Worm (Caenorhabditis elegans): ENCODE results near the gene clec-25.

Gene clec-25

ce11 chrV:16794828-16795354 lies 48.1 kb upstream of the clec-25 start, which contains the start of the genes ctps-1 and pus-1 (continued):
- TF ChIP-seq blmp-1 (tag; optimal IDR thresholded peaks at IDR 0.05; ENCODE audit: insufficient read depth) (no peak), F13H6.1 (tag; optimal IDR thresholded peaks at IDR 0.05) (peak; percentile 46), unc-62 (GFP tag; optimal IDR thresholded peaks at IDR 0.05) (no peak), ztf-1 (GFP tag; conservative IDR thresholded peaks at IDR 0.05) (no peak), ZK546.5 (tag; optimal IDR thresholded peaks at IDR 0.05) (no peak), alr-1 (tag; optimal IDR thresholded peaks at IDR 0.05) (no peak), peb-1 (tag; optimal IDR thresholded peaks at IDR 0.05) (no peak), ceh-82 (tag; optimal IDR thresholded peaks at IDR 0.05) (no peak), R02D3.7 (tag; optimal IDR thresholded peaks at IDR 0.05) (peak; percentile 7), snpc-4 (tag; optimal IDR thresholded peaks at IDR 0.05) (peak; percentile 76), crh-2 (tag; optimal IDR thresholded peaks at IDR 0.05) (peak; percentile 66), ceh-16 (tag; optimal IDR thresholded peaks at IDR 0.05) (peak; percentile 22)

ce11 chrV:16800484-16800883 lies 42.6 kb upstream of the clec-25 start:
- TF ChIP-seq unc-39 (tag; optimal IDR thresholded peaks at IDR 0.05): no peak
- peak; percentile 30 for TF ChIP-seq unc-55 (GFP tag; optimal IDR thresholded peaks at IDR 0.05)

ce11 chrV:16802572-16802971 lies 40.5 kb upstream of the clec-25 start, which contains the start of gene cand-1:
Gene cand-1, plus strand, starts transcription at chrV:16802872.
- TF ChIP-seq lsy-2 (tag; optimal IDR thresholded peaks at IDR 0.05): no peak
- no peak for TF ChIP-seq zag-1 (tag; optimal IDR thresholded peaks at IDR 0.05)
- no peak for TF ChIP-seq nhr-23 (tag; optimal IDR thresholded peaks at IDR 0.05)
- TF ChIP-seq egl-27 (tag; optimal IDR thresholded peaks at IDR 0.05): no peak
- TF ChIP-seq gmeb-1 (tag; optimal IDR thresholded peaks at IDR 0.05): no peak
- TF ChIP-seq peb-1 (tag; optimal IDR thresholded peaks at IDR 0.05): no peak
- TF ChIP-seq unc-39 (tag; optimal IDR thresholded peaks at IDR 0.05): no peak
- TF ChIP-seq nhr-10 (tag; optimal IDR thresholded peaks at IDR 0.05): no peak
- TF ChIP-seq nhr-12 (tag; optimal IDR thresholded peaks at IDR 0.05): no peak
- TF ChIP-seq ztf-1 (GFP tag; conservative IDR thresholded peaks at IDR 0.05): no peak
- no peak for TF ChIP-seq F13H6.1 (tag; optimal IDR thresholded peaks at IDR 0.05)
- TF ChIP-seq sem-4 (tag; optimal IDR thresholded peaks at IDR 0.05): no peak
- TF ChIP-seq blmp-1 (tag; optimal IDR thresholded peaks at IDR 0.05; ENCODE audit: insufficient read depth): no peak
- TF ChIP-seq R02D3.7 (tag; optimal IDR thresholded peaks at IDR 0.05): no peak
- TF ChIP-seq nhr-77 (tag; optimal IDR thresholded peaks at IDR 0.05): no peak

ce11 chrV:16804795-16805194 lies 38.2 kb upstream of the clec-25 start:
- TF ChIP-seq snpc-4 (tag; optimal IDR thresholded peaks at IDR 0.05): no peak
- no peak for TF ChIP-seq C34F6.9 (tag; optimal IDR thresholded peaks at IDR 0.05)
- TF ChIP-seq gmeb-1 (tag; optimal IDR thresholded peaks at IDR 0.05): no peak
- no peak for TF ChIP-seq mab-5 (tag; optimal IDR thresholded peaks at IDR 0.05)
- no peak for TF ChIP-seq nhr-12 (tag; optimal IDR thresholded peaks at IDR 0.05)
- TF ChIP-seq crh-2 (tag; optimal IDR thresholded peaks at IDR 0.05): no peak
- TF ChIP-seq ztf-1 (GFP tag; conservative IDR thresholded peaks at IDR 0.05): no peak
- TF ChIP-seq F13H6.1 (tag; optimal IDR thresholded peaks at IDR 0.05): no peak
- TF ChIP-seq blmp-1 (tag; optimal IDR thresholded peaks at IDR 0.05; ENCODE audit: insufficient read depth): no peak
- no peak for TF ChIP-seq ceh-82 (tag; optimal IDR thresholded peaks at IDR 0.05)
- TF ChIP-seq ZK546.5 (tag; optimal IDR thresholded peaks at IDR 0.05): no peak
- TF ChIP-seq aly-2 (tag; optimal IDR thresholded peaks at IDR 0.05): no peak
- TF ChIP-seq nhr-11 (tag; optimal IDR thresholded peaks at IDR 0.05): no peak
- no peak for TF ChIP-seq ceh-16 (tag; optimal IDR thresholded peaks at IDR 0.05)
- TF ChIP-seq alr-1 (tag; optimal IDR thresholded peaks at IDR 0.05): no peak
- no peak for TF ChIP-seq Y55F3AM.14 (GFP tag; optimal IDR thresholded peaks at IDR 0.05)
- no peak for TF ChIP-seq unc-39 (tag; optimal IDR thresholded peaks at IDR 0.05)
- no peak for TF ChIP-seq nhr-10 (tag; optimal IDR thresholded peaks at IDR 0.05)

- no peak for TF ChIP-seq gmeb-1 (tag; optimal IDR thresholded peaks at IDR 0.05)
- TF ChIP-seq lin-11 (tag; optimal IDR thresholded peaks at IDR 0.05): no peak
- no peak for TF ChIP-seq ztf-4 (tag; optimal IDR thresholded peaks at IDR 0.05)
- TF ChIP-seq zag-1 (tag; optimal IDR thresholded peaks at IDR 0.05): no peak
- no peak for TF ChIP-seq mdl-1 (tag; optimal IDR thresholded peaks at IDR 0.05)
- TF ChIP-seq sma-9 (GFP tag; optimal IDR thresholded peaks at IDR 0.05): no peak
- TF ChIP-seq sma-9 (tag; optimal IDR thresholded peaks at IDR 0.05): no peak
- TF ChIP-seq ceh-82 (tag; optimal IDR thresholded peaks at IDR 0.05): no peak
- no peak for TF ChIP-seq ama-1 (optimal IDR thresholded peaks at IDR 0.05)
Measured at ce11 chrV:16808168-16808567, 34.9 kb upstream of the clec-25 start.
